Fruit fly (Drosophila melanogaster): ENCODE data around the gene sloth1.

The sloth1 gene

dm6 chrX:7011063-7011743 is at the start of gene sloth1, which contains the start of the genes cm and sloth2 (continued):
- TF ChIP-seq lz (GFP tag; optimal IDR thresholded peaks at IDR 0.05), result peak; percentile 93
- peak; percentile 29 for TF ChIP-seq Blimp-1 (GFP tag; optimal IDR thresholded peaks at IDR 0.05)
- TF ChIP-seq CG11902 (GFP tag; optimal IDR thresholded peaks at IDR 0.05), result peak; percentile 68
- TF ChIP-seq CG15336 (GFP tag; IDR thresholded peaks at IDR 0.05), result peak; percentile 74
- peak; percentile 70 to 82 for TF ChIP-seq salr (GFP tag; optimal IDR thresholded peaks at IDR 0.05)
- TF ChIP-seq fd85E (GFP tag; optimal IDR thresholded peaks at IDR 0.05), result no peak
- TF ChIP-seq Hr39 (GFP tag; optimal IDR thresholded peaks at IDR 0.05), result peak; percentile 91
- peak; percentile 80 for TF ChIP-seq eg (GFP tag; IDR thresholded peaks at IDR 0.05)
- peak; percentile 76 for TF ChIP-seq CG10669 (GFP tag; optimal IDR thresholded peaks at IDR 0.05)

dm6 chrX:6968564-6968963 is 42.6 kb upstream of the sloth1 start, which contains the start of gene Setd3:
Gene Setd3, minus strand, starts transcription at chrX:6968750.
- TF ChIP-seq CG6792 (GFP tag; optimal IDR thresholded peaks at IDR 0.05) (no peak), CG8319 (GFP tag; optimal IDR thresholded peaks at IDR 0.05) (no peak), CG10631 (GFP tag; optimal IDR thresholded peaks at IDR 0.05) (no peak), Hr39 (GFP tag; optimal IDR thresholded peaks at IDR 0.05) (no peak), ss (GFP tag; optimal IDR thresholded peaks at IDR 0.05) (no peak), CG11902 (GFP tag; optimal IDR thresholded peaks at IDR 0.05) (no peak), Eip78C (GFP tag) (peak; percentile 1), CG8119 (GFP tag; IDR thresholded peaks at IDR 0.05) (no peak), Met (GFP tag; optimal IDR thresholded peaks at IDR 0.05) (no peak), CG31627 (GFP tag; optimal IDR thresholded peaks at IDR 0.05) (no peak), svp (GFP tag) (no peak), eg (GFP tag; IDR thresholded peaks at IDR 0.05) (0 out of 3 replicates have a peak, but pooled peaks have one; percentile 6), esn (GFP tag; optimal IDR thresholded peaks at IDR 0.05) (no peak), CG7368 (GFP tag; optimal IDR thresholded peaks at IDR 0.05) (no peak), CG1621 (tag; optimal IDR thresholded peaks at IDR 0.05) (no peak), fkh (GFP tag; optimal IDR thresholded peaks at IDR 0.05) (no peak), fd85E (GFP tag; optimal IDR thresholded peaks at IDR 0.05) (no peak), CG11762 (GFP tag; optimal IDR thresholded peaks at IDR 0.05; ENCODE audit: insufficient read depth) (no peak), Ets21C (GFP tag; optimal IDR thresholded peaks at IDR 0.05) (no peak), CG15336 (GFP tag; IDR thresholded peaks at IDR 0.05) (peak; percentile 8; the same call in 1 of the 2 replicates), Lpt (GFP tag; optimal IDR thresholded peaks at IDR 0.05) (no peak), net (GFP tag; optimal IDR thresholded peaks at IDR 0.05) (no peak), CG3919 (GFP tag; optimal IDR thresholded peaks at IDR 0.05) (no peak), dsx (GFP tag; optimal IDR thresholded peaks at IDR 0.05; ENCODE audit: poor library complexity, severe bottlenecking) (no peak), Hr38 (GFP tag; optimal IDR thresholded peaks at IDR 0.05) (no peak), OdsH (GFP tag; optimal IDR thresholded peaks at IDR 0.05) (no peak)

- TF ChIP-seq lz (GFP tag; optimal IDR thresholded peaks at IDR 0.05) (peak; percentile 97), Sox14 (GFP tag; optimal IDR thresholded peaks at IDR 0.05) (peak; percentile 98), CG6854 (GFP tag; optimal IDR thresholded peaks at IDR 0.05) (peak; percentile 98), Hr4 (GFP tag; optimal IDR thresholded peaks at IDR 0.05) (peak; percentile 97), CG4318 (GFP tag; optimal IDR thresholded peaks at IDR 0.05) (peak; percentile 94), Ets21C (GFP tag; optimal IDR thresholded peaks at IDR 0.05) (peak; percentile 94), Eip78C (GFP tag) (peak; percentile 99), svp (GFP tag) (peak; percentile 100), salr (GFP tag; optimal IDR thresholded peaks at IDR 0.05) (peak; percentile 94 to 97), Eip93F (GFP tag; optimal IDR thresholded peaks at IDR 0.05) (peak; percentile 96), CG6808 (GFP tag; optimal IDR thresholded peaks at IDR 0.05) (peak; percentile 98), fd85E (GFP tag; optimal IDR thresholded peaks at IDR 0.05) (peak; percentile 96), CG34406 (GFP tag; optimal IDR thresholded peaks at IDR 0.05) (peak; percentile 97), Sox102F (GFP tag; optimal IDR thresholded peaks at IDR 0.05) (peak; percentile 99), Blimp-1 (GFP tag; optimal IDR thresholded peaks at IDR 0.05) (peak; percentile 85), CG6792 (GFP tag; optimal IDR thresholded peaks at IDR 0.05) (peak; percentile 97), Hr38 (GFP tag; optimal IDR thresholded peaks at IDR 0.05) (peak; percentile 77), topi (GFP tag; optimal IDR thresholded peaks at IDR 0.05) (peak; percentile 99), CG1621 (tag; optimal IDR thresholded peaks at IDR 0.05) (peak; percentile 99), CG8632 (GFP tag; optimal IDR thresholded peaks at IDR 0.05) (peak; percentile 97), Lpt (GFP tag; optimal IDR thresholded peaks at IDR 0.05) (peak; percentile 98), Eip75B (GFP tag; optimal IDR thresholded peaks at IDR 0.05) (peak; percentile 97), fkh (GFP tag; optimal IDR thresholded peaks at IDR 0.05) (peak; percentile 82), CG11294 (GFP tag; IDR thresholded peaks at IDR 0.05) (peak; percentile 96), CG9139 (GFP tag; optimal IDR thresholded peaks at IDR 0.05) (peak; percentile 99), CG32006 (GFP tag; optimal IDR thresholded peaks at IDR 0.05) (peak; percentile 97)
These were observed 41.6 kb upstream of the sloth1 start, which contains the start of gene CG4586 for dm6 chrX:6969364-6970137. Gene CG4586, plus strand, starts transcription at chrX:6969918.
